Worm (Caenorhabditis elegans): ENCODE results near the gene T01D1.4.

The T01D1.4 gene

ce11 chrII:192584-192983, 13.7 kb upstream of the T01D1.4 start:
- TF ChIP-seq ztf-11 (tag; optimal IDR thresholded peaks at IDR 0.05) (no peak), lin-32 (GFP tag; optimal IDR thresholded peaks at IDR 0.05) (no peak), bed-3 (GFP tag; optimal IDR thresholded peaks at IDR 0.05) (no peak), elt-3 (tag; optimal IDR thresholded peaks at IDR 0.05) (no peak), tbx-8 (GFP tag; optimal IDR thresholded peaks at IDR 0.05) (no peak), hlh-1 (tag; optimal IDR thresholded peaks at IDR 0.05) (no peak), ham-2 (GFP tag; optimal IDR thresholded peaks at IDR 0.05) (no peak), snpc-4 (tag; optimal IDR thresholded peaks at IDR 0.05) (no peak), cnd-1 (tag; optimal IDR thresholded peaks at IDR 0.05) (no peak), blmp-1 (tag; optimal IDR thresholded peaks at IDR 0.05) (no peak), zip-8 (tag; optimal IDR thresholded peaks at IDR 0.05) (no peak), lin-13 (tag; optimal IDR thresholded peaks at IDR 0.05) (no peak), unc-120 (tag; optimal IDR thresholded peaks at IDR 0.05; ENCODE audit: poor library complexity, severe bottlenecking) (no peak), pha-4 (tag; optimal IDR thresholded peaks at IDR 0.05) (no peak), mep-1 (tag; optimal IDR thresholded peaks at IDR 0.05) (no peak), mab-5 (tag; optimal IDR thresholded peaks at IDR 0.05) (no peak)

DNA sequence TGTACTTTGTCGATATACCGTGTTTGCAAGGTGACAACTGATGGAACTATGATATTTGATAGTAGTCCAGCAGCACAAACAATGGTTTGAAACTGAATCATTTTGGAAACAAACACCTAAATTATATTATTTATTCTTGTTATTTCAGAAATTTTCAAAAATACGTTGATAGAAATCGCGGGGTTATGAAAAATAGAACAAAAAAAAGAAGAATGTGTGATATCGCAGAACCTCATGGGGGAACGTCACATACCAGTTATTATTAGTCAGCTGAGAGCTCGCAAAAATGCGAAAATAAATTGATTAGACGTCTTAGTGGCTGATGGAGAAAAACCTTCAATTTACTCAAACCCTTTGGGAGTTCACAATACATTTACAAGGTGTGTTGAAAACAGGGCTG, 10.1 kb upstream of the T01D1.4 start, which contains the start of gene T01D1.5:
Gene T01D1.5 (minus strand): TSS at position 101 of the 400 bp plus-strand sequence.
- TF ChIP-seq zip-8 (tag; optimal IDR thresholded peaks at IDR 0.05), result no peak
- TF ChIP-seq flh-1 (GFP tag; optimal IDR thresholded peaks at IDR 0.05), result no peak
- no peak for TF ChIP-seq cnd-1 (tag; optimal IDR thresholded peaks at IDR 0.05)
- no peak for TF ChIP-seq unc-62 (GFP tag; optimal IDR thresholded peaks at IDR 0.05)
- TF ChIP-seq nhr-28 (tag; optimal IDR thresholded peaks at IDR 0.05), result no peak
- TF ChIP-seq ztf-11 (tag; optimal IDR thresholded peaks at IDR 0.05), result no peak
- no peak for TF ChIP-seq elt-3 (tag; optimal IDR thresholded peaks at IDR 0.05)
- TF ChIP-seq sptf-1 (tag; optimal IDR thresholded peaks at IDR 0.05), result no peak
- TF ChIP-seq unc-39 (tag; optimal IDR thresholded peaks at IDR 0.05), result no peak
- TF ChIP-seq ceh-43 (GFP tag; optimal IDR thresholded peaks at IDR 0.05), result no peak

ce11 chrII:186504-186903, 7.6 kb upstream of the T01D1.4 start, which contains the start of gene T01D1.8:
Gene T01D1.8 (plus strand): TSS chrII:186739.
- TF ChIP-seq bed-3 (GFP tag; optimal IDR thresholded peaks at IDR 0.05) (no peak), unc-62 (GFP tag; optimal IDR thresholded peaks at IDR 0.05) (no peak), ceh-43 (GFP tag; optimal IDR thresholded peaks at IDR 0.05) (no peak), ces-1 (GFP tag; optimal IDR thresholded peaks at IDR 0.05) (no peak), lin-32 (GFP tag; optimal IDR thresholded peaks at IDR 0.05) (no peak), nhr-28 (tag; optimal IDR thresholded peaks at IDR 0.05) (no peak), hlh-1 (tag; optimal IDR thresholded peaks at IDR 0.05) (no peak), M03D4.4 (tag; optimal IDR thresholded peaks at IDR 0.05) (no peak), cnd-1 (tag; optimal IDR thresholded peaks at IDR 0.05) (no peak), elt-3 (tag; optimal IDR thresholded peaks at IDR 0.05) (no peak), nhr-12 (tag; optimal IDR thresholded peaks at IDR 0.05) (no peak), lsy-2 (tag; optimal IDR thresholded peaks at IDR 0.05) (no peak), mls-2 (tag; optimal IDR thresholded peaks at IDR 0.05) (no peak), drap-1 (GFP tag; optimal IDR thresholded peaks at IDR 0.05) (no peak), elt-1 (tag; optimal IDR thresholded peaks at IDR 0.05; ENCODE audit: borderline replicate concordance, insufficient read depth) (no peak), tbx-8 (GFP tag; optimal IDR thresholded peaks at IDR 0.05) (no peak), zip-8 (tag; optimal IDR thresholded peaks at IDR 0.05) (no peak), sptf-1 (tag; optimal IDR thresholded peaks at IDR 0.05) (no peak), mab-5 (tag; optimal IDR thresholded peaks at IDR 0.05) (no peak), blmp-1 (tag; optimal IDR thresholded peaks at IDR 0.05) (no peak)

- TF ChIP-seq elt-1 (tag; optimal IDR thresholded peaks at IDR 0.05; ENCODE audit: borderline replicate concordance, insufficient read depth) (no peak), hlh-1 (tag; optimal IDR thresholded peaks at IDR 0.05) (no peak), ceh-39 (tag; optimal IDR thresholded peaks at IDR 0.05) (no peak), lsy-2 (tag; optimal IDR thresholded peaks at IDR 0.05) (no peak), lin-13 (tag; optimal IDR thresholded peaks at IDR 0.05) (no peak), drap-1 (GFP tag; optimal IDR thresholded peaks at IDR 0.05) (no peak), pha-4 (tag; optimal IDR thresholded peaks at IDR 0.05) (no peak), ceh-83 (GFP tag; optimal IDR thresholded peaks at IDR 0.05) (no peak), ceh-43 (GFP tag; optimal IDR thresholded peaks at IDR 0.05) (no peak), unc-120 (tag; optimal IDR thresholded peaks at IDR 0.05; ENCODE audit: poor library complexity, severe bottlenecking) (no peak), sptf-1 (tag; optimal IDR thresholded peaks at IDR 0.05) (no peak), ces-1 (GFP tag; optimal IDR thresholded peaks at IDR 0.05) (no peak), lin-32 (GFP tag; optimal IDR thresholded peaks at IDR 0.05) (no peak), mab-5 (tag; optimal IDR thresholded peaks at IDR 0.05) (no peak), bed-3 (GFP tag; optimal IDR thresholded peaks at IDR 0.05) (no peak)
Observed at ce11 chrII:178146-178545, 747 bp downstream of the T01D1.4 start.
